Fruit fly (Drosophila melanogaster) whole organism, embryonic: ENCODE results near the gene CG4297.

ENCODE experiments used
- Ada2b ChIP-seq: fragments of 200-800 bp; sonication (Bioruptor generic); IDR thresholded peaks from 2 replicates; pipeline ENCODE4 v1.3.6; 2022; ENCODE audit warnings: missing biosample characterization, missing genetic modification characterization
- Asciz ChIP-seq: fragments of 200-800 bp; sonication (Bioruptor generic); optimal IDR thresholded peaks from 2 replicates; lab custom pipeline; 2017; ENCODE audit warnings: missing biosample characterization, mild to moderate bottlenecking, missing genetic modification characterization, missing genetic modification reagents
- CG1024 ChIP-seq: fragments of 200-800 bp; sonication (Bioruptor generic); IDR thresholded peaks from 2 replicates; pipeline ENCODE4 v1.3.6; 2022; ENCODE audit warnings: missing biosample characterization, missing genetic modification characterization
- CG1233 ChIP-seq: fragments of 200-800 bp; sonication (Bioruptor generic); optimal IDR thresholded peaks from 4 replicates; lab custom pipeline; 2018; ENCODE audit warnings: missing biosample characterization, mild to moderate bottlenecking, missing genetic modification characterization
- CG12744 ChIP-seq: fragments of 200-800 bp; sonication (Bioruptor generic); optimal IDR thresholded peaks from 2 replicates; lab custom pipeline; 2016; ENCODE audit warnings: missing biosample characterization, missing genetic modification characterization
- CG14710 ChIP-seq: fragments of 200-800 bp; sonication (Bioruptor generic); optimal IDR thresholded peaks from 3 replicates; lab custom pipeline; 2019; ENCODE audit warnings: missing biosample characterization, mild to moderate bottlenecking, missing genetic modification characterization, moderate library complexity
- CG15269 ChIP-seq: fragments of 200-800 bp; sonication (Bioruptor generic); optimal IDR thresholded peaks from 2 replicates; lab custom pipeline; 2018; ENCODE audit warnings: missing biosample characterization, mild to moderate bottlenecking, missing genetic modification characterization, moderate library complexity
- CG16813 ChIP-seq: fragments of 200-800 bp; sonication (Bioruptor generic); IDR thresholded peaks from 3 replicates; pipeline ENCODE4 v1.3.6; 2022; ENCODE audit warnings: missing biosample characterization, missing genetic modification characterization; ENCODE audit not compliant: partially characterized antibody
- CG18262 ChIP-seq: fragments of 200-800 bp; optimal IDR thresholded peaks from 3 replicates; lab custom pipeline; 2019; ENCODE audit warnings: missing biosample characterization, mild to moderate bottlenecking, missing genetic modification characterization, moderate library complexity
- CG18599 ChIP-seq: fragments of 200-800 bp; sonication (Bioruptor generic); optimal IDR thresholded peaks from 3 replicates; lab custom pipeline; 2017; ENCODE audit warnings: missing biosample characterization, missing genetic modification characterization, mild to moderate bottlenecking, moderate library complexity, missing genetic modification reagents
- CG18764 ChIP-seq: fragments of 200-800 bp; sonication (Bioruptor generic); optimal IDR thresholded peaks from 3 replicates; lab custom pipeline; 2016; ENCODE audit warnings: missing biosample characterization, missing genetic modification characterization
- CG2116 ChIP-seq: fragments of 200-800 bp; sonication (Bioruptor generic); optimal IDR thresholded peaks from 3 replicates; lab custom pipeline; 2018; ENCODE audit warnings: missing biosample characterization, mild to moderate bottlenecking, missing genetic modification characterization
- CG2120 ChIP-seq: fragments of 200-800 bp; sonication (Bioruptor generic); optimal IDR thresholded peaks from 3 replicates; lab custom pipeline; 2016; ENCODE audit warnings: missing biosample characterization, missing genetic modification characterization
- CG2129 ChIP-seq: fragments of 200-800 bp; sonication (Bioruptor generic); IDR thresholded peaks from 2 replicates; pipeline ENCODE4 v1.3.6; 2022; ENCODE audit warnings: missing biosample characterization, missing genetic modification characterization; ENCODE audit not compliant: partially characterized antibody
- CG3065 ChIP-seq: fragments of 200-800 bp; sonication (Bioruptor generic); optimal IDR thresholded peaks from 2 replicates; lab custom pipeline; 2016; ENCODE audit warnings: missing biosample characterization, missing genetic modification characterization
- CG32532 ChIP-seq: fragments of 200-800 bp; sonication (Bioruptor generic); IDR thresholded peaks from 2 replicates; pipeline ENCODE4 v1.3.6; 2022; ENCODE audit warnings: missing biosample characterization, missing genetic modification characterization
- CG6791 ChIP-seq: fragments of 200-800 bp; sonication (Bioruptor generic); IDR thresholded peaks from 3 replicates; pipeline ENCODE4 v1.3.6; 2022; ENCODE audit warnings: missing biosample characterization, missing genetic modification characterization; ENCODE audit not compliant: partially characterized antibody
- CG7556 ChIP-seq: fragments of 200-800 bp; sonication (Bioruptor generic); optimal IDR thresholded peaks from 2 replicates; lab custom pipeline; 2017; ENCODE audit warnings: missing biosample characterization, mild to moderate bottlenecking, missing genetic modification characterization
- CG9215 ChIP-seq: fragments of 200-800 bp; sonication (Bioruptor generic); IDR thresholded peaks from 2 replicates; pipeline ENCODE4 v1.3.6; 2022; ENCODE audit warnings: missing biosample characterization, missing genetic modification characterization
- Dp ChIP-seq: fragments of 200-800 bp; sonication (Bioruptor generic); optimal IDR thresholded peaks from 2 replicates; lab custom pipeline; 2018; ENCODE audit warnings: missing biosample characterization, mild to moderate bottlenecking, missing genetic modification characterization, moderate library complexity
- HmgZ ChIP-seq: fragments of 200-800 bp; sonication (Bioruptor generic); optimal IDR thresholded peaks from 2 replicates; lab custom pipeline; 2018; ENCODE audit warnings: missing biosample characterization, mild to moderate bottlenecking, missing genetic modification characterization
- MESR4 ChIP-seq: fragments of 200-800 bp; sonication (Bioruptor generic); optimal IDR thresholded peaks from 2 replicates; lab custom pipeline; 2018; ENCODE audit warnings: missing biosample characterization, mild to moderate bottlenecking, missing genetic modification characterization, moderate library complexity
- NFAT ChIP-seq: fragments of 200-800 bp; sonication (Bioruptor generic); IDR thresholded peaks from 2 replicates; pipeline ENCODE4 v1.3.6; 2022; ENCODE audit warnings: missing biosample characterization, missing genetic modification characterization
- NK7.1 ChIP-seq: fragments of 200-800 bp; sonication (Bioruptor generic); optimal IDR thresholded peaks from 3 replicates; lab custom pipeline; 2016; ENCODE audit warnings: missing biosample characterization, missing genetic modification characterization
- PHDP ChIP-seq: fragments of 200-800 bp; sonication (Bioruptor generic); optimal IDR thresholded peaks from 3 replicates; lab custom pipeline; 2018; ENCODE audit warnings: missing biosample characterization, mild to moderate bottlenecking, missing genetic modification characterization, moderate library complexity
- TFAM ChIP-seq: fragments of 200-800 bp; sonication (Bioruptor generic); optimal IDR thresholded peaks from 2 replicates; lab custom pipeline; 2017; ENCODE audit warnings: missing biosample characterization, missing genetic modification characterization, inconsistent platforms
- Taf1 ChIP-seq: fragments of 200-800 bp; sonication (Bioruptor generic); IDR thresholded peaks from 2 replicates; pipeline ENCODE4 v1.3.6; 2022; ENCODE audit warnings: missing biosample characterization, missing genetic modification characterization
- Usf ChIP-seq: fragments of 200-800 bp; sonication (Bioruptor generic); optimal IDR thresholded peaks from 2 replicates; lab custom pipeline; 2017; ENCODE audit warnings: missing genotype, missing biosample characterization, missing genetic modification characterization
- abd-A ChIP-seq: fragments of 200-800 bp; sonication (Bioruptor generic); optimal IDR thresholded peaks from 3 replicates; lab custom pipeline; 2019; ENCODE audit warnings: missing biosample characterization, mild to moderate bottlenecking, missing genetic modification characterization, moderate library complexity
- ac ChIP-seq: fragments of 200-800 bp; sonication (Bioruptor generic); optimal IDR thresholded peaks from 3 replicates; lab custom pipeline; 2017; ENCODE audit warnings: missing biosample characterization, mild to moderate bottlenecking, missing genetic modification characterization
- amos ChIP-seq: fragments of 200-800 bp; sonication (Bioruptor generic); IDR thresholded peaks from 2 replicates; pipeline ENCODE4 v1.3.6; 2022; ENCODE audit warnings: missing biosample characterization, missing genetic modification characterization; ENCODE audit not compliant: partially characterized antibody
- ase ChIP-seq: fragments of 200-800 bp; sonication (Bioruptor generic); IDR thresholded peaks from 3 replicates; pipeline ENCODE4 v1.3.6; 2022; ENCODE audit warnings: missing biosample characterization, missing genetic modification characterization
- bbx ChIP-seq: fragments of 200-800 bp; sonication (Bioruptor generic); IDR thresholded peaks from 2 replicates; pipeline ENCODE4 v1.3.6; 2022; ENCODE audit warnings: missing biosample characterization, missing genetic modification characterization; ENCODE audit not compliant: partially characterized antibody
- croc ChIP-seq: fragments of 200-800 bp; sonication (Bioruptor generic); conservative IDR thresholded peaks from 3 replicates; pipeline ENCODE4 v1.3.6; 2022; ENCODE audit warnings: missing biosample characterization, missing genetic modification characterization
- fu2 ChIP-seq: fragments of 200-800 bp; sonication (Bioruptor generic); optimal IDR thresholded peaks from 2 replicates; lab custom pipeline; 2016; ENCODE audit warnings: missing biosample characterization, missing genetic modification characterization
- gcm2 ChIP-seq: fragments of 200-800 bp; sonication (Bioruptor generic); optimal IDR thresholded peaks from 2 replicates; lab custom pipeline; 2016; ENCODE audit warnings: missing biosample characterization, missing genetic modification characterization
- gfzf ChIP-seq: fragments of 200-800 bp; sonication (Bioruptor generic); optimal IDR thresholded peaks from 2 replicates; lab custom pipeline; 2016; ENCODE audit warnings: missing biosample characterization, mild to moderate bottlenecking, missing genetic modification characterization, moderate library complexity
- jigr1 ChIP-seq: fragments of 200-800 bp; sonication (Bioruptor generic); IDR thresholded peaks from 3 replicates; pipeline ENCODE4 v1.3.6; 2022; ENCODE audit warnings: missing biosample characterization, missing genetic modification characterization
- luna ChIP-seq: fragments of 200-800 bp; sonication (Bioruptor generic); optimal IDR thresholded peaks from 2 replicates; lab custom pipeline; 2016; ENCODE audit warnings: missing biosample characterization, missing genetic modification characterization
- nom ChIP-seq: fragments of 200-800 bp; sonication (Bioruptor generic); optimal IDR thresholded peaks from 2 replicates; lab custom pipeline; 2017; ENCODE audit warnings: missing biosample characterization, missing genetic modification characterization, mild to moderate bottlenecking, moderate library complexity, missing genetic modification reagents
- pb ChIP-seq: fragments of 200-800 bp; sonication (Bioruptor generic); optimal IDR thresholded peaks from 3 replicates; lab custom pipeline; 2016; ENCODE audit warnings: missing biosample characterization, missing genetic modification characterization
- pnt ChIP-seq: fragments of 200-800 bp; sonication (Bioruptor generic); optimal IDR thresholded peaks from 3 replicates; lab custom pipeline; 2016; ENCODE audit warnings: missing biosample characterization, missing genetic modification characterization
- pum ChIP-seq: fragments of 200-800 bp; sonication (Bioruptor generic); optimal IDR thresholded peaks from 2 replicates; lab custom pipeline; 2016; ENCODE audit warnings: missing biosample characterization, missing genetic modification characterization
- ro ChIP-seq: fragments of 200-800 bp; sonication (Bioruptor generic); IDR thresholded peaks from 2 replicates; pipeline ENCODE4 v1.3.6; 2022; ENCODE audit warnings: missing biosample characterization, missing genetic modification characterization
- scrt ChIP-seq: fragments of 200-800 bp; sonication (Bioruptor generic); optimal IDR thresholded peaks from 2 replicates; lab custom pipeline; 2018; ENCODE audit warnings: missing biosample characterization, mild to moderate bottlenecking, missing genetic modification characterization, moderate library complexity
- sens ChIP-seq: fragments of 200-800 bp; sonication (Bioruptor generic); peaks from one replicate; lab custom pipeline; 2016; ENCODE audit warnings: missing biosample characterization, missing genetic modification characterization
- sim ChIP-seq: fragments of 200-800 bp; sonication (Bioruptor generic); IDR thresholded peaks from 2 replicates; pipeline ENCODE4 v1.3.6; 2022; ENCODE audit warnings: missing biosample characterization, missing genetic modification characterization
- vfl ChIP-seq: fragments of 200-800 bp; sonication (Bioruptor generic); optimal IDR thresholded peaks from 2 replicates; lab custom pipeline; 2016; ENCODE audit warnings: missing biosample characterization, missing genetic modification characterization
- vvl ChIP-seq: fragments of 200-800 bp; sonication (Bioruptor generic); IDR thresholded peaks from 2 replicates; pipeline ENCODE4 v1.3.6; 2022; ENCODE audit warnings: missing biosample characterization, missing genetic modification characterization

The CG4297 gene

DNA sequence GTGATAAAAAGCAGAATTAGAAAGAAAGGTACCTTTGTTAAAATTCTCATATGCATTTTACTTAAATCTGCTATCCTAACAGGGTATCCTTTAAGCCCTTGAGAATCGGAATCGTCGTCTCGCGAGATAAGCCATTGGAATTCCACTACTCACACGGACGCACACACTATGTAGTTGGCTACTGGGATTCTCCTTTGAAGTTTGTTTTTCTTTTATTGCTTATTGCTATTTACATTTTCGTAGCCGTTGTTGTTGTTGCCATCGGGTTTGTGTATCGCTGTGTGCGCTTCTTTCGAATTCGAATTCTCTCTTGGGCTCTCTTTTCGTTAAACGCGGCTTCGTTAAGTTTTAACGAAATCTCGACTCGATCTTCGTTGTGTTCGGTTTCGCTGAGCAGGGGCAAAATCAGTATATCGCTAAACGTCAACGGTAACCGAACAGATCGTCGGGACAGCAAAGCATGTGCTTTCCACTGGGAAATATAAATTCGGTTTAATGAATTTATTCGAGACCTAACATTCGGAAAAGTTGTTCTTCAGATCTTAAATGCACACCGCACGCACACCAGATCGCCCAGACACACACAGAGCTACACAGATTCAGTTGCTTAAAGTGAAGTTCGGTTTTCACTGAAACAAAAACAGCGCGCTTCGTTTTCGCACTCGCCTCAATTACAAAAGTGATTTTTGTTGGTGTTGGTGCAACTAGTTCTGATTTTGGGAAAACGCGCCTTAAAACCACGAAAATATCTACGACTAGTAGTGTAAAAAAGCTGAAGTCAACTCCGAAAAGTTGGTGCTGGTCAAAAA, 41.0 kb downstream of the CG4297 start, which contains the start of gene ex (continued):
- TF ChIP-seq scrt (GFP tag; lab: Kevin White, UChicago) (peak; percentile 56), pnt (peak; percentile 9), Ada2b (GFP tag; lab: Robert Waterston, UW) (no peak), CG16813 (no peak), gfzf (no peak), croc (no peak), CG18262 (peak; percentile 79), vfl (GFP tag; lab: Kevin White, UChicago) (no peak), sens (GFP tag; lab: Kevin White, UChicago) (peak; percentile 92), ro (no peak), TFAM (peak; percentile 4), bbx (peak; percentile 44; the same call in 1 of the 2 replicates), gcm2 (no peak), luna (GFP tag; lab: Kevin White, UChicago) (peak; percentile 30), CG14710 (peak; percentile 48), sim (GFP tag; lab: Robert Waterston, UW) (0 out of 2 replicates have a peak, but pooled peaks have one; percentile 7), CG1233 (GFP tag; lab: Kevin White, UChicago) (peak; percentile 68), fu2 (no peak), Usf (GFP tag; lab: Kevin White, UChicago) (no peak), CG32532 (GFP tag; lab: Robert Waterston, UW) (peak; percentile 8; the same call in 1 of the 2 replicates), CG1024 (GFP tag; lab: Robert Waterston, UW) (no peak), NFAT (GFP tag; lab: Robert Waterston, UW) (no peak), Asciz (GFP tag; lab: Kevin White, UChicago) (peak; percentile 89), CG9215 (no peak), ase (GFP tag; lab: Robert Waterston, UW) (no peak), CG2120 (GFP tag; lab: Kevin White, UChicago) (peak; percentile 31), PHDP (tag; lab: Kevin White, UChicago) (peak; percentile 75), CG15269 (tag; lab: Kevin White, UChicago) (peak; percentile 67), CG12744 (GFP tag; lab: Kevin White, UChicago) (no peak), CG18599 (GFP tag; lab: Kevin White, UChicago) (peak; percentile 68), jigr1 (no peak), Dp (GFP tag; lab: Kevin White, UChicago) (no peak), CG3065 (GFP tag; lab: Kevin White, UChicago) (no peak), vvl (GFP tag; lab: Robert Waterston, UW) (peak; percentile 73), amos (peak; percentile 24; the same call in 1 of the 2 replicates), pum (GFP tag; lab: Kevin White, UChicago) (no peak), CG18764 (GFP tag; lab: Kevin White, UChicago) (peak; percentile 32), ac (peak; percentile 40), CG2116 (GFP tag; lab: Kevin White, UChicago) (peak; percentile 44), HmgZ (tag; lab: Kevin White, UChicago) (peak; percentile 65), MESR4 (GFP tag; lab: Kevin White, UChicago) (no peak), abd-A (tag; lab: Kevin White, UChicago) (peak; percentile 60), pb (GFP tag; lab: Kevin White, UChicago) (peak; percentile 30), Taf1 (no peak), CG2129 (GFP tag; lab: Robert Waterston, UW) (no peak), nom (GFP tag; lab: Kevin White, UChicago) (peak; percentile 84), CG6791 (GFP tag; lab: Robert Waterston, UW) (no peak), NK7.1 (GFP tag; lab: Kevin White, UChicago) (peak; percentile 13), CG7556 (peak; percentile 33)
